Fruit fly (Drosophila melanogaster): Measurements from ENCODE around the gene CG10969.

The CG10969 gene

dm6 chr3L:12813907-12814306 is 33.0 kb upstream of the CG10969 start, which contains the start of the genes Sf3a2 and CG42588 (continued):
- TF ChIP-seq tup (GFP tag; optimal IDR thresholded peaks at IDR 0.05) (no peak), CG6791 (GFP tag; IDR thresholded peaks at IDR 0.05; ENCODE audit: partially characterized antibody) (no peak; the same call in 1 of the 3 replicates), sob (GFP tag; IDR thresholded peaks at IDR 0.05) (peak; percentile 69; the same call in 1 of the 2 replicates), CHES-1-like (GFP tag; optimal IDR thresholded peaks at IDR 0.05) (no peak), oc (tag; optimal IDR thresholded peaks at IDR 0.05) (no peak), Lim3 (GFP tag; IDR thresholded peaks at IDR 0.05) (no peak), CG3726 (GFP tag; IDR thresholded peaks at IDR 0.05) (peak; percentile 37; the same call in 2 of the 3 replicates), Ravus (GFP tag; IDR thresholded peaks at IDR 0.05) (peak; percentile 7; the same call in 1 of the 2 replicates), btn (GFP tag; optimal IDR thresholded peaks at IDR 0.05) (no peak), sr (GFP tag; IDR thresholded peaks at IDR 0.05) (no peak), CG1647 (GFP tag; optimal IDR thresholded peaks at IDR 0.05) (no peak), CG11247 (GFP tag; IDR thresholded peaks at IDR 0.05) (peak; percentile 73), CG15479 (GFP tag; optimal IDR thresholded peaks at IDR 0.05) (no peak), ara (GFP tag; IDR thresholded peaks at IDR 0.05) (peak; percentile 63), E2f2 (GFP tag; IDR thresholded peaks at IDR 0.05) (peak; percentile 66), NFAT (GFP tag; IDR thresholded peaks at IDR 0.05) (peak; percentile 85), fd96Cb (tag; optimal IDR thresholded peaks at IDR 0.05) (peak; percentile 12), ap (GFP tag; IDR thresholded peaks at IDR 0.05) (peak; percentile 30; the same call in 1 of the 2 replicates), trh (GFP tag; optimal IDR thresholded peaks at IDR 0.05) (no peak), Atf-2 (GFP tag; optimal IDR thresholded peaks at IDR 0.05) (no peak), chif (GFP tag; optimal IDR thresholded peaks at IDR 0.05) (peak in 1 of 2 experiments; percentile 9), CG2129 (GFP tag; IDR thresholded peaks at IDR 0.05; ENCODE audit: partially characterized antibody) (peak; percentile 50), grau (tag; optimal IDR thresholded peaks at IDR 0.05) (peak; percentile 76), z (GFP tag; IDR thresholded peaks at IDR 0.05) (no peak), pho (GFP tag; optimal IDR thresholded peaks at IDR 0.05) (peak; percentile 64), CG4820 (GFP tag; optimal IDR thresholded peaks at IDR 0.05) (no peak), CG12769 (tag; optimal IDR thresholded peaks at IDR 0.05) (no peak), usp (GFP tag; optimal IDR thresholded peaks at IDR 0.05) (no peak), Adf1 (GFP tag; IDR thresholded peaks at IDR 0.05) (peak; percentile 38; the same call in 1 of the 2 replicates), ash1 (GFP tag; optimal IDR thresholded peaks at IDR 0.05) (no peak), ewg (GFP tag; optimal IDR thresholded peaks at IDR 0.05) (no peak), Dek (tag; optimal IDR thresholded peaks at IDR 0.05) (peak; percentile 30), pum (GFP tag; optimal IDR thresholded peaks at IDR 0.05) (peak; percentile 2), ac (GFP tag; optimal IDR thresholded peaks at IDR 0.05) (no peak), CG18011 (GFP tag; optimal IDR thresholded peaks at IDR 0.05) (peak; percentile 28), sna (GFP tag; IDR thresholded peaks at IDR 0.05; ENCODE audit: partially characterized antibody) (peak; percentile 83), wdn (GFP tag; IDR thresholded peaks at IDR 0.05) (no peak), slbo (GFP tag; IDR thresholded peaks at IDR 0.05) (peak; percentile 94), CG8281 (tag; optimal IDR thresholded peaks at IDR 0.05) (no peak), CG33557 (GFP tag; optimal IDR thresholded peaks at IDR 0.05) (peak; percentile 52), CG18599 (GFP tag; optimal IDR thresholded peaks at IDR 0.05) (no peak), hth (optimal IDR thresholded peaks at IDR 0.05) (no peak), unc-4 (GFP tag; IDR thresholded peaks at IDR 0.05; ENCODE audit: partially characterized antibody) (peak; percentile 83), Stat92E (GFP tag; optimal IDR thresholded peaks at IDR 0.05) (peak in 1 of 3 experiments; percentile 54), rib (GFP tag; IDR thresholded peaks at IDR 0.05) (0 out of 2 replicates have a peak, but pooled peaks have one; percentile 24), cato (GFP tag; optimal IDR thresholded peaks at IDR 0.05; ENCODE audit: borderline replicate concordance) (peak; percentile 32), Sin3A (optimal IDR thresholded peaks at IDR 0.05) (peak; percentile 21), Dip2 (GFP tag; IDR thresholded peaks at IDR 0.05) (no peak), Deaf1 (tag; optimal IDR thresholded peaks at IDR 0.05) (no peak), Blimp-1 (GFP tag; optimal IDR thresholded peaks at IDR 0.05) (peak; percentile 59), Bgb (GFP tag; IDR thresholded peaks at IDR 0.05; ENCODE audit: partially characterized antibody) (peak; percentile 77)
